Worm (Caenorhabditis elegans) whole organism, L3 larva: ENCODE data around the gene Y32G9A.12.
A peak's percentile ranks its signal among the peaks of the same experiment; 100 is the strongest.

ENCODE experiments used
- ZK546.5 ChIP-seq: sonication (generic microtip); optimal IDR thresholded peaks from 2 replicates; lab custom pipeline; 2017; ENCODE audit warnings: missing biosample characterization, missing genetic modification characterization
- ceh-16 ChIP-seq: sonication (generic microtip); optimal IDR thresholded peaks from 2 replicates; lab custom pipeline; 2017; ENCODE audit warnings: missing biosample characterization, missing genetic modification characterization
- ceh-82 ChIP-seq: fragments of 150-350 bp; optimal IDR thresholded peaks from 2 replicates; lab custom pipeline; 2014; ENCODE audit warnings: missing biosample characterization, missing genetic modification characterization
- egl-27 ChIP-seq: sonication (generic microtip); optimal IDR thresholded peaks from 4 replicates; lab custom pipeline; 2017; ENCODE audit warnings: missing biosample characterization, missing genetic modification reagents, missing genetic modification characterization
- elt-1 ChIP-seq: fragments of 150-350 bp; optimal IDR thresholded peaks from 2 replicates; lab custom pipeline; 2014; ENCODE audit warnings: missing biosample characterization, missing genetic modification characterization
- elt-2 ChIP-seq: sonication (generic microtip); optimal IDR thresholded peaks from 2 replicates; lab custom pipeline; 2016; ENCODE audit warnings: missing genetic modification reagents, mild to moderate bottlenecking, missing genetic modification characterization, missing compliant biosample characterization
- elt-3 ChIP-seq, 3 experiments: fragments of 150-350 bp in 1 of 3; sonication (generic microtip) in 2 of 3; optimal IDR thresholded peaks; 2 replicates in 2 of 3; 4 replicates in 1 of 3; lab custom pipeline; 2014 to 2017; ENCODE audit warnings: missing biosample characterization in 3 of 3, missing genetic modification characterization in 3 of 3
- eor-1 ChIP-seq, 2 experiments: fragments of 150-350 bp; optimal IDR thresholded peaks; 2 replicates each; lab custom pipeline; 2014 to 2018; ENCODE audit warnings: missing biosample characterization in 2 of 2, missing genetic modification characterization in 2 of 2
- fos-1 ChIP-seq: fragments of 150-350 bp; optimal IDR thresholded peaks from 2 replicates; lab custom pipeline; 2014; ENCODE audit warnings: missing biosample characterization, missing genetic modification characterization
- hmg-11 ChIP-seq: sonication (generic microtip); optimal IDR thresholded peaks from 2 replicates; lab custom pipeline; 2016; ENCODE audit warnings: missing genetic modification characterization, missing compliant biosample characterization
- jun-1 ChIP-seq: fragments of 150-350 bp; optimal IDR thresholded peaks from 2 replicates; lab custom pipeline; 2014; ENCODE audit warnings: missing biosample characterization, missing genetic modification reagents, missing genetic modification characterization
- lin-15B ChIP-seq: fragments of 150-350 bp; optimal IDR thresholded peaks from 2 replicates; lab custom pipeline; 2014; ENCODE audit warnings: missing biosample characterization, missing genetic modification characterization
- lin-39 ChIP-seq: fragments of 150-350 bp; optimal IDR thresholded peaks from 2 replicates; lab custom pipeline; 2018; ENCODE audit warnings: missing biosample characterization, missing genetic modification reagents, missing genetic modification characterization
- lsy-12 ChIP-seq: sonication (generic microtip); optimal IDR thresholded peaks from 2 replicates; lab custom pipeline; 2016; ENCODE audit warnings: mild to moderate bottlenecking, missing genetic modification characterization, missing compliant biosample characterization
- mml-1 ChIP-seq: fragments of 150-350 bp; sonication (generic microtip); optimal IDR thresholded peaks from 3 replicates; lab custom pipeline; 2014; ENCODE audit warnings: missing biosample characterization, missing genetic modification characterization
- nfya-1 ChIP-seq: sonication (generic microtip); optimal IDR thresholded peaks from 2 replicates; lab custom pipeline; 2017; ENCODE audit warnings: missing genetic modification characterization, mild to moderate bottlenecking, missing compliant biosample characterization, antibody characterized with exemption, moderate library complexity; ENCODE audit not compliant: insufficient read depth
- nhr-237 ChIP-seq: fragments of 150-350 bp; optimal IDR thresholded peaks from 2 replicates; lab custom pipeline; 2014; ENCODE audit warnings: missing biosample characterization, missing genetic modification characterization
- nhr-28 ChIP-seq: fragments of 150-350 bp; optimal IDR thresholded peaks from 2 replicates; lab custom pipeline; 2014; ENCODE audit warnings: missing biosample characterization, missing genetic modification characterization
- nhr-43 ChIP-seq: sonication (generic microtip); optimal IDR thresholded peaks from 2 replicates; lab custom pipeline; 2016; ENCODE audit warnings: mild to moderate bottlenecking, missing genetic modification characterization, missing compliant biosample characterization; ENCODE audit not compliant: poor library complexity, severe bottlenecking
- nhr-76 ChIP-seq: fragments of 150-350 bp; sonication (generic microtip); optimal IDR thresholded peaks from 5 replicates; lab custom pipeline; 2014; ENCODE audit warnings: missing biosample characterization, missing genetic modification characterization
- pha-4 ChIP-seq: fragments of 150-350 bp; optimal IDR thresholded peaks from 2 replicates; lab custom pipeline; 2014; ENCODE audit warnings: missing biosample characterization, missing genetic modification reagents, missing genetic modification characterization
- pqm-1 ChIP-seq: fragments of 150-350 bp; optimal IDR thresholded peaks from 2 replicates; lab custom pipeline; 2017; ENCODE audit warnings: missing biosample characterization, missing genetic modification characterization, inconsistent platforms
- sea-2 ChIP-seq: fragments of 150-350 bp; sonication (generic microtip); optimal IDR thresholded peaks from 4 replicates; lab custom pipeline; 2014; ENCODE audit warnings: missing biosample characterization, missing genetic modification reagents, missing genetic modification characterization
- snpc-4 ChIP-seq: fragments of 150-350 bp; optimal IDR thresholded peaks from 2 replicates; lab custom pipeline; 2014; ENCODE audit warnings: missing biosample characterization, missing genetic modification characterization
- tbx-2 ChIP-seq: sonication (generic microtip); optimal IDR thresholded peaks from 2 replicates; lab custom pipeline; 2016; ENCODE audit warnings: mild to moderate bottlenecking, missing genetic modification characterization, missing compliant biosample characterization
- unc-62 ChIP-seq: fragments of 150-350 bp; sonication (generic microtip); optimal IDR thresholded peaks from 4 replicates; lab custom pipeline; 2014; ENCODE audit warnings: missing biosample characterization, missing genetic modification reagents, missing genetic modification characterization
- zag-1 ChIP-seq: fragments of 150-350 bp; optimal IDR thresholded peaks from 2 replicates; lab custom pipeline; 2014; ENCODE audit warnings: missing biosample characterization, missing genetic modification characterization
- ztf-4 ChIP-seq: fragments of 150-350 bp; optimal IDR thresholded peaks from 2 replicates; lab custom pipeline; 2014; ENCODE audit warnings: missing biosample characterization, missing genetic modification characterization

Y32G9A.12 gene

ce11 chrV:1895483-1895882 is 24.5 kb downstream of the Y32G9A.12 start, which contains the start of gene nphp-2:
nphp-2 (plus strand) TSS chrV:1895783.
- no peak for TF ChIP-seq sea-2 (GFP tag; lab: Kevin White, UChicago)

DNA sequence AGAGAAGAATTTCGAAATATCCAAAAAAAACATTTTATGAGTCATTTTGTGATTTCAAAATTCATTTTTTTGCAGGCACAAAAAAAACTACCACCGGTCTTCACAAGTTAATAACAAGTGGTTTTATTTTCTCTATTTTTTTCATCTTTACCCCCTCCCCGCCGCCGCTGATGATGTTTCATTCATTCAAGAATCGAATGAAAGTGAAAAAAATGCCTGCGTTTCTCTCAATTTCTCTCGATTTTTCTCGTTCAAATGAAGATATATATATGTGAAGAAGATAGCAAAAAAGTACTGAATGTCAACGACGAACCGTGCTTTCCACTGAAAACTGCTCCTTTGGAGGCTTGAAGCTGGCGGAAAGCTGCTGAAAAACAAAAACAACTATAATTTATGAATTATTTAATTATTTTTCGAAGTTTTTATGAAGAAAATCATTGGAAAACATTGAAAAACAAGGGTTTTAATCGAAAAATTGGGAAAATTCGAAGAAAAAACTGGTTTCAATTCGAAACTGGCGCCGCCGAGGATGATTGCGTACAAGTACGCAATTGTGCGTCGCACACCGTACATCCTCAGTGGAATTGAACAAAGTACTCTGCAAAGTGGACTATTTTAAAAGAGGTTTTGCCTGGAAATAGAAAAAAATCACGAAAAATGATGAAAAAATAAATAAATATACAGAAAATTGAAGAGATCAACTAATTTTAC is 27.3 kb downstream of the Y32G9A.12 start, which contains the start of gene zig-11:
Gene zig-11 (minus strand): TSS at position 373 of the 711 bp plus-strand sequence.
- TF ChIP-seq nfya-1 (tag; lab: Kevin White, UChicago) (peak; percentile 49), mml-1 (tag; lab: Kevin White, UChicago) (no peak), lsy-12 (tag; lab: Kevin White, UChicago) (no peak), fos-1 (tag; lab: Kevin White, UChicago) (no peak), lin-15B (peak; percentile 28), nhr-76 (tag; lab: Kevin White, UChicago) (no peak), elt-1 (tag; lab: Kevin White, UChicago) (no peak)

DNA sequence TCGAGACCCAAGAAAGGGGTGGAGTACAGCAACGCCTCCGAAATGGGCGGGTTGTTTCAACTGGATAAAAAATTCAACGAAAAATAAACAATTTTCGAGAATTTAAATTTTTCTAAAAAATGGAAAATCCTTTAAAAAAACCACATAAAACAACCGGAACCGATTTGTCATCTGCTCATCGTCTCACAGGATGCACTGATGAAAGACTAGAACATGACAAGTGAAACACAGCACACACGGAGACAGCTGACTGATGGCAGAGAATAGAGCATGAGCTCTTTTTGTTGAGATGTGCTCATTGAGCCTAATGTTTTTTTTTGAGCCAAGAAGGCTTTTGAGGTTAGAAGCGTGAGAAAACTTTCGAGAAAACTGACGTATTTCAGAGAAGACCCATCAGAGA is 30.0 kb downstream of the Y32G9A.12 start:
- peak; percentile 9 for TF ChIP-seq unc-62
- no peak for TF ChIP-seq hmg-11 (tag; lab: Kevin White, UChicago)
- TF ChIP-seq lin-39 (tag; lab: Kevin White, UChicago), result peak; percentile 76

ce11 chrV:1888299-1888698 is 31.7 kb downstream of the Y32G9A.12 start:
- TF ChIP-seq nhr-237 (tag; lab: Kevin White, UChicago) (no peak), nhr-28 (tag; lab: Kevin White, UChicago) (no peak), pha-4 (tag; lab: Kevin White, UChicago) (no peak), snpc-4 (no peak), jun-1 (tag; lab: Kevin White, UChicago) (no peak), lin-39 (tag; lab: Kevin White, UChicago) (no peak), nhr-43 (no peak), elt-2 (no peak), elt-1 (tag; lab: Kevin White, UChicago) (no peak), ceh-82 (tag; lab: Kevin White, UChicago) (no peak), zag-1 (tag; lab: Kevin White, UChicago) (no peak), ceh-16 (tag; lab: Kevin White, UChicago) (no peak), eor-1 (tag; optimal IDR thresholded peaks at IDR 0.05; lab: Kevin White, UChicago) (no peak), egl-27 (tag; lab: Kevin White, UChicago) (no peak)

DNA sequence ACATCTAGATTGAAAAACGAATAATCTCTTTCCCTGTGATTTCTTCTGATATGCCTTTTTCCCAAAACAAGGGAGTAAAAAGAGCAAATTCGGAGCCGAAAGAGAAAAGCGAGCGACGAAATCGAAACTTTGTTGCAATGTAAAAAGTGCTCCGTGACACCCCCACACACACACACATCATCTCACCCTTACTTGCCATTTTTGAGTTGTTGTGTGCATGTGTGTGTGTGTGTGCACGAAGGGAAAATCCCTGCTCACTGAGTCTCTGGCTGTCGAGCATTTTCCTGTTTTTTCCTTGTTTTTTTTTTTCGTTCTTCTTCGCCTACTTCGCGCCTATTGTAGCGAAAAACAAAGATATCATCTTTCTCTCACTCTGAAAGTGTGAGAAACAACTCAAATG is 33.0 kb downstream of the Y32G9A.12 start:
- TF ChIP-seq hmg-11 (tag; lab: Kevin White, UChicago) (peak; percentile 16), nhr-28 (tag; lab: Kevin White, UChicago) (no peak), nfya-1 (tag; lab: Kevin White, UChicago) (peak; percentile 7), lin-39 (tag; lab: Kevin White, UChicago) (peak; percentile 39)

- TF ChIP-seq unc-62, result no peak
- no peak for TF ChIP-seq ZK546.5 (tag; lab: Kevin White, UChicago)
- peak; percentile 51 for TF ChIP-seq pqm-1 (tag; lab: Kevin White, UChicago)
- TF ChIP-seq sea-2 (GFP tag; lab: Kevin White, UChicago), result no peak
- TF ChIP-seq nhr-28 (tag; lab: Kevin White, UChicago), result no peak
- peak; percentile 78 for TF ChIP-seq elt-2
- peak; percentile 61 for TF ChIP-seq pha-4 (tag; lab: Kevin White, UChicago)
These were observed 36.9 kb downstream of the Y32G9A.12 start for ce11 chrV:1883131-1883530.

- TF ChIP-seq ZK546.5 (tag; lab: Kevin White, UChicago) (no peak), tbx-2 (tag; lab: Kevin White, UChicago) (no peak), ztf-4 (tag; lab: Kevin White, UChicago) (no peak), snpc-4 (no peak), elt-3 (tag; optimal IDR thresholded peaks at IDR 0.05; lab: Kevin White, UChicago) (no peak)
- TF ChIP-seq, all 47 proteins: peak for 0
These were observed 42.0 kb downstream of the Y32G9A.12 start for ce11 chrV:1878030-1878429.
